Fruit fly (Drosophila melanogaster): ENCODE data around the gene Eig71Ef.

The Eig71Ef gene

DNA sequence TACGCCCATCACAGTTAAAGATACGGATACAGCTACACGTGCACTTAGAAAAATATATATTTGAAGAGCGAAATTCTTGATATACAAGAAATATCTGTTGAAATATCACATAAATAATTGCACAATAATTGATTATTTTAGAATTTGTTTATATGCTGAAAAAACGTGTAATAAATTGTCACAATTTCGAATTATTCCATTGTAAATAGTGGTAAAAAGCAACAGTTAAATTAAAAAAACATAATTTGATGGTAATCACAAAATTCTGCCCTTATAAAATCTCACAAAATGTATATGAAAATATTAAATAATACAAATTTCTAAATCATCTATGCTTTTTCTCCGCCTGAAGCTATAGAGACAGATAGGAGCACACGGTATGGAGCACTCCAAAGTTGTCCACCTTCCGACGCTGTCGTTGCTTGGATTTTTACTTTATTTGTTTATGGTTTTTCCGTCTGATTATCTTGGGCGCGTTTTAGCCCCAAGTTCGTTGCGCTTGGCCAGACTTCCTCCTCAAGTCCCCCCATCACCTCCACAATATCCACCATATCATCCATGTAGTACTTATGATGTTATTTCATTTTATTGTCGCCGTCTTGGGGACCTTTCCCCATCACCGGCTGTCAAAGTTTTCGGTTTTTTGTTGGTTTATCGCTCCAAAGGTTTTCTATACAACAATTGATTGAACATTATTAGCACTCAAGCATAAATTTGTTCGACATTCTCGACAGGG, 47.2 kb upstream of the Eig71Ef start (continued):
- TF ChIP-seq Meics (GFP tag; optimal IDR thresholded peaks at IDR 0.05), result peak; percentile 11
- no peak for TF ChIP-seq repo (GFP tag; optimal IDR thresholded peaks at IDR 0.05)
- TF ChIP-seq grau (tag; optimal IDR thresholded peaks at IDR 0.05), result peak; percentile 71
- no peak for TF ChIP-seq gt (GFP tag; IDR thresholded peaks at IDR 0.05)
- TF ChIP-seq Bteb2 (GFP tag; optimal IDR thresholded peaks at IDR 0.05), result no peak
- TF ChIP-seq ken (GFP tag; IDR thresholded peaks at IDR 0.05), result no peak
- no peak for TF ChIP-seq Rx (GFP tag; IDR thresholded peaks at IDR 0.05)
- no peak for TF ChIP-seq HmgZ (tag; optimal IDR thresholded peaks at IDR 0.05)
- no peak for TF ChIP-seq onecut (GFP tag; IDR thresholded peaks at IDR 0.05)
- TF ChIP-seq hkb (optimal IDR thresholded peaks at IDR 0.05), result no peak
- no peak for TF ChIP-seq hkb (GFP tag; IDR thresholded peaks at IDR 0.05)
- no peak for TF ChIP-seq ato (GFP tag; IDR thresholded peaks at IDR 0.05; ENCODE audit: partially characterized antibody)
- TF ChIP-seq Awh (GFP tag; IDR thresholded peaks at IDR 0.05), result no peak
- peak; percentile 41 for TF ChIP-seq odd (GFP tag; optimal IDR thresholded peaks at IDR 0.05)
- peak; percentile 25; the same call in 1 of the 3 replicates for TF ChIP-seq croc (GFP tag; conservative IDR thresholded peaks at IDR 0.05)
- TF ChIP-seq CG6689 (GFP tag; IDR thresholded peaks at IDR 0.05), result peak; percentile 55
- TF ChIP-seq CG18262 (tag; optimal IDR thresholded peaks at IDR 0.05), result peak; percentile 89
- TF ChIP-seq CG15696 (tag; optimal IDR thresholded peaks at IDR 0.05), result peak; percentile 52
- no peak for TF ChIP-seq Optix (GFP tag; IDR thresholded peaks at IDR 0.05)
- TF ChIP-seq shn (GFP tag; optimal IDR thresholded peaks at IDR 0.05), result no peak
- peak; percentile 54 for TF ChIP-seq grn (GFP tag; optimal IDR thresholded peaks at IDR 0.05)
- no peak for TF ChIP-seq Gsc (GFP tag; IDR thresholded peaks at IDR 0.05)
- TF ChIP-seq CG10147 (GFP tag; optimal IDR thresholded peaks at IDR 0.05), result peak; percentile 16
- TF ChIP-seq h (optimal IDR thresholded peaks at IDR 0.05), result no peak
- peak; percentile 74 for TF ChIP-seq row (GFP tag; IDR thresholded peaks at IDR 0.05)
- TF ChIP-seq Dll (GFP tag; IDR thresholded peaks at IDR 0.05; ENCODE audit: partially characterized antibody), result no peak
- no peak for TF ChIP-seq ttk (GFP tag; IDR thresholded peaks at IDR 0.05)
- TF ChIP-seq Mrtf (GFP tag; IDR thresholded peaks at IDR 0.05), result 0 out of 3 replicates have a peak, but pooled peaks have one; percentile 38
- peak; percentile 35 for TF ChIP-seq CG16815 (GFP tag; optimal IDR thresholded peaks at IDR 0.05)
- TF ChIP-seq wor (GFP tag; IDR thresholded peaks at IDR 0.05), result peak; percentile 49; the same call in 1 of the 2 replicates
- TF ChIP-seq CrebB (tag; optimal IDR thresholded peaks at IDR 0.05), result no peak
- TF ChIP-seq CG18476 (GFP tag; optimal IDR thresholded peaks at IDR 0.05), result peak; percentile 39
- TF ChIP-seq CG2202 (tag; optimal IDR thresholded peaks at IDR 0.05), result peak; percentile 18
- peak; percentile 36 for TF ChIP-seq unpg (GFP tag; optimal IDR thresholded peaks at IDR 0.05)
- peak; percentile 11 for TF ChIP-seq CG30431 (GFP tag; optimal IDR thresholded peaks at IDR 0.05)
- no peak for TF ChIP-seq CG8944 (GFP tag; optimal IDR thresholded peaks at IDR 0.05)
- no peak for TF ChIP-seq da (GFP tag; optimal IDR thresholded peaks at IDR 0.05)
- no peak for TF ChIP-seq CG12219 (GFP tag; optimal IDR thresholded peaks at IDR 0.05)
- TF ChIP-seq aop (GFP tag; IDR thresholded peaks at IDR 0.05), result no peak
- no peak for TF ChIP-seq Neu2 (GFP tag; optimal IDR thresholded peaks at IDR 0.05; ENCODE audit: borderline replicate concordance)
- TF ChIP-seq tgo (GFP tag; IDR thresholded peaks at IDR 0.05), result no peak
- no peak for TF ChIP-seq hb (GFP tag; IDR thresholded peaks at IDR 0.05; ENCODE audit: partially characterized antibody)
- TF ChIP-seq Lhr (GFP tag; optimal IDR thresholded peaks at IDR 0.05), result peak; percentile 50
- TF ChIP-seq gcm2 (GFP tag; optimal IDR thresholded peaks at IDR 0.05), result no peak
- TF ChIP-seq fd96Cb (tag; optimal IDR thresholded peaks at IDR 0.05), result peak; percentile 73
- TF ChIP-seq CG11560 (tag; IDR thresholded peaks at IDR 0.05), result no peak
- no peak for TF ChIP-seq Lpt (GFP tag; optimal IDR thresholded peaks at IDR 0.05)
- TF ChIP-seq CG4617 (GFP tag; optimal IDR thresholded peaks at IDR 0.05; ENCODE audit: borderline replicate concordance), result no peak
- TF ChIP-seq CG8924 (tag; optimal IDR thresholded peaks at IDR 0.05), result peak; percentile 72
- peak; percentile 81 for TF ChIP-seq gem (tag; optimal IDR thresholded peaks at IDR 0.05)
- TF ChIP-seq CG31365 (tag; optimal IDR thresholded peaks at IDR 0.05), result no peak

Data from whole organism, embryonic.